Worm (Caenorhabditis elegans): ENCODE data around the gene C44H9.6.

ce11 chrV:12822065-12822464 lies 23.1 kb downstream of the C44H9.6 start:
- TF ChIP-seq ztf-4 (tag; optimal IDR thresholded peaks at IDR 0.05) = no peak
- TF ChIP-seq dmd-4 (tag; optimal IDR thresholded peaks at IDR 0.05) = no peak
- TF ChIP-seq alr-1 (tag; optimal IDR thresholded peaks at IDR 0.05) = no peak
- TF ChIP-seq ztf-1 (GFP tag; conservative IDR thresholded peaks at IDR 0.05) = no peak
- TF ChIP-seq aly-2 (tag; optimal IDR thresholded peaks at IDR 0.05) = no peak
- no peak for TF ChIP-seq egl-27 (tag; optimal IDR thresholded peaks at IDR 0.05)
- no peak for TF ChIP-seq ztf-11 (tag; optimal IDR thresholded peaks at IDR 0.05)
